Fruit fly (Drosophila melanogaster): ENCODE results near the gene IntS14.

The IntS14 gene

DNA sequence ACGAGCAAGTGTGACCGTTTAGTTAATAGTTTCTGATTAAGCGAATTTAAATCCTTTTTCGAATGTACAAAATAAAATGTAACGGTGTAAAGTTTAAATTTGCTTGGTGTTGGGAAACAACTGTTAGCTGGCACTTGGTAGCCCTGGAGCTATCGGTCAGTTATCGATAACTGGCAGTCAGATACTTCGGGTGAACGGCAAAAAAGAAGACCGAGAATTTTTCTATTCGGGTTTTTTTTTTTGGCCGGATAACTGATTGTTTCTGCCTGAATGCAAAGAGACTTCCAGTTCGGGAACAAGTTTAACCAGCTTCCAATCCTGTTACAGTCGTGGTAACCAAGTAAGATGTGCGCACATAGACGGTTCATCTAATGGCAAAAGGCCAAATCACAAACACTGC is 13.3 kb downstream of the IntS14 start, which contains the start of gene CG4896:
Gene CG4896 (plus strand): TSS at position 169 of the 400 bp plus-strand sequence.
- TF ChIP-seq Dll (optimal IDR thresholded peaks at IDR 0.05) (no peak), psq (optimal IDR thresholded peaks at IDR 0.05) (no peak), pan (optimal IDR thresholded peaks at IDR 0.05) (no peak), CG8478 (optimal IDR thresholded peaks at IDR 0.05) (no peak), usp (GFP tag; optimal IDR thresholded peaks at IDR 0.05) (no peak), EcR (GFP tag; optimal IDR thresholded peaks at IDR 0.05) (no peak)

DNA sequence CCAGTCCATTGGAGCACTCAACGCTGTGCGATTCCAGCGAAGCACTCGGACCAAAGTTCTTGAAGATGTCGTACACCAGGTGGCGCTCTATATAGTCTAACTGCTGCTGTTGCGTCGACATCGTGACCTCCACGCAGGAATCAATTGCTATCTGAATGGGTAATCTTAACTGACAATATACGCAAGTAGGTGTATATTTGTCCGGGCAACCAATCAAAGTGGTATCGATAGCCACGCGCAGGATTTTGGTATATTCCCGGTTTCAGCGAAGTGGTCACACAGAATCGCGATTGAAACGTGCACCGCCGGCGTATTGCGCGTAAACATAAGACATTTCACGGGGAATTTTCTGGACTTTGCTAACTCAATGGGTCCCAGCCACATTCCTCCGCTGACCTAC is 19.6 kb downstream of the IntS14 start, which contains the start of the genes CG5126 and Tgt:
Gene CG5126 (minus strand): TSS at position 222 of the 400 bp plus-strand sequence.
Gene Tgt (plus strand): TSS at position 267 of the 400 bp plus-strand sequence.
- TF ChIP-seq Dll (optimal IDR thresholded peaks at IDR 0.05) (no peak), usp (GFP tag; optimal IDR thresholded peaks at IDR 0.05) (no peak), CG8478 (optimal IDR thresholded peaks at IDR 0.05) (no peak), pan (optimal IDR thresholded peaks at IDR 0.05) (no peak), EcR (GFP tag; optimal IDR thresholded peaks at IDR 0.05) (no peak), psq (optimal IDR thresholded peaks at IDR 0.05) (no peak)

DNA sequence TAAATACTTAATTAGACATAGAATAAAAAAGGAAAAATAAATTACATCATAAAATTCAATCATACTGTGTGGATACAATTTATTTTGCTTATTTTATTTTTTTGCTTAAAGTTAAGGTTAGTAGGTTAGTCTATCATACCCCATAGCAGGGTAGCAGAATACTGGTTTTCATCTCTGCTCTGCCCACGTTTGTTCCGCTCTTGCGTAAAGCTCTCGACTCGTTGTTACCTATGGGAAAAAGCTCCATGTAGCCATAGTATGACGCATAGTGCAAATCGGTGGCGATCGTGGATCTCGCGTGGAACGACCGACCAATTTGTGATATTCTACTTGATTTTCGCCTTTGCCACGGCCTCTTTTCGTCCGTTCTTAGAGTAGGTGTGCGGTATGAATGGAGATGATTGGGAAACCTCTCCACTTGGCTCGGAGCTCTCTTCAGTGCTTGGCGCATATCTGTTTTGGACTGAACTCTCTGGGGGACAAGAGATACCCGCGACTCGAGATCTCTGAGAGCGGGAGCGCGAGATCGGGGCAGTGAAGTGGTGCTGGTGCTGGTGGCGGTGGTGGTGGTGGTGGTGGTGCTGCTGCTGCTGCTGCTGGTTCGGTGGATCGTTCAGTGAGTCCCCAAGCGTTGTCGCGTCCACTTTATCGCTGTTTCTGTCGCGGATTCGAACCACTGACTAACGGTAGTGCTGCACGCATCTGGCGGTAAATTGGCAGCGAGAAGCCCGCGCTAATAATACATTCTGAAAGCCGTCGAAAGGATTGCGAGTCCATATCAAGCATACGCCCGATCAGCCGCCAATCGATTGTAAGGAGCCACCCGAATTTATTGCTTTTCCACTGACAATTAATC is 21.6 kb downstream of the IntS14 start, which contains the start of gene CG5001:
Gene CG5001 (plus strand): TSS at position 116 of the 856 bp plus-strand sequence.
- no peak for TF ChIP-seq CG8478 (optimal IDR thresholded peaks at IDR 0.05)
- TF ChIP-seq Dll (optimal IDR thresholded peaks at IDR 0.05), result peak; percentile 95
- no peak for TF ChIP-seq psq (optimal IDR thresholded peaks at IDR 0.05)
- TF ChIP-seq pan (optimal IDR thresholded peaks at IDR 0.05), result peak; percentile 86

- TF ChIP-seq Dll (optimal IDR thresholded peaks at IDR 0.05) (no peak), psq (optimal IDR thresholded peaks at IDR 0.05) (no peak), EcR (GFP tag; optimal IDR thresholded peaks at IDR 0.05) (no peak), CG8478 (optimal IDR thresholded peaks at IDR 0.05) (no peak), usp (GFP tag; optimal IDR thresholded peaks at IDR 0.05) (no peak), pan (optimal IDR thresholded peaks at IDR 0.05) (no peak)
These were observed 34.9 kb downstream of the IntS14 start, which contains the start of the genes CG5139 and CG43348 for dm6 chr2L:1199166-1199565. Gene CG5139, minus strand, starts transcription at chr2L:1199266. Gene CG43348, plus strand, starts transcription at chr2L:1199412.

DNA sequence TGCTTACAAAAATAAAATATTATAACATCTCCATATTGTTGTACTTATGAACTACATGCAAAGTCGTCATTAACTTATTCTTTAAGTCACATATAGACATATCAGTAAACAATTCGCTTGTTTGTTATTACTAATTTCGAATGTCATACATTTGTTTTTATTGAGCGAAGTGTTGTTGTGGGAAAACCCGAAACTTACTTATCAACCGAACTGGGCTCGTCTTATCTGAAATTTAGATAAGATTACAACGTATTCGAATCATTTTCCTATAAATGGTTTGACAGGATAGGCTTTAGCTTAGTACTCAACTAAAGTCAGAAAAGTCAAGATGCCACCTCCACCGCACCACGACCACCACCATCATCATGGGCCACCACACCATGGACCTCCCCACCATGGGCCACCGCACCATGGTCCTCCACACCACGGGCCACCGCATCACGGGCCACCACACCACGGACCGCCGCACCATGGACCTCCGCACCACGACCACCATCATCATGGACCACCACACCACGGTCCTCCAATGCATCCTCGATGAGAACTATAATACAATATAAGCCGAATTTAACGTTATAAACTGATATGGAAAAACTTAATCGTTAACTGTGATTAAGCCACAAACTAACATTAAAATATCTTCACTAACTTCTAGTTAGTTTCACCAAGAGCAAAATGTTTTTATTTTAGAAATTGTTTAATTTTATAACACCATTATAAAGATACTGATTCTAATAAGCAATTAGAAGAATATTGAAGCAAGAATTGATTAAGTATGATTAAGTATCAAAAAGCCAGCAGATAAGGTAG is 35.9 kb downstream of the IntS14 start, which contains the start of the genes CG43349 and CG5011:
Gene CG43349 (plus strand): TSS at position 294 of the 810 bp plus-strand sequence.
Gene CG5011 (plus strand): TSS at position 760 of the 810 bp plus-strand sequence.
- TF ChIP-seq Dll (optimal IDR thresholded peaks at IDR 0.05), result no peak

dm6 chr2L:1201396-1201837 is 37.2 kb downstream of the IntS14 start:
- TF ChIP-seq CG8478 (optimal IDR thresholded peaks at IDR 0.05), result no peak
- no peak for TF ChIP-seq Dll (optimal IDR thresholded peaks at IDR 0.05)
- no peak for TF ChIP-seq EcR (GFP tag; optimal IDR thresholded peaks at IDR 0.05)
- no peak for TF ChIP-seq usp (GFP tag; optimal IDR thresholded peaks at IDR 0.05)
- TF ChIP-seq psq (optimal IDR thresholded peaks at IDR 0.05), result no peak
- TF ChIP-seq pan (optimal IDR thresholded peaks at IDR 0.05), result no peak

DNA sequence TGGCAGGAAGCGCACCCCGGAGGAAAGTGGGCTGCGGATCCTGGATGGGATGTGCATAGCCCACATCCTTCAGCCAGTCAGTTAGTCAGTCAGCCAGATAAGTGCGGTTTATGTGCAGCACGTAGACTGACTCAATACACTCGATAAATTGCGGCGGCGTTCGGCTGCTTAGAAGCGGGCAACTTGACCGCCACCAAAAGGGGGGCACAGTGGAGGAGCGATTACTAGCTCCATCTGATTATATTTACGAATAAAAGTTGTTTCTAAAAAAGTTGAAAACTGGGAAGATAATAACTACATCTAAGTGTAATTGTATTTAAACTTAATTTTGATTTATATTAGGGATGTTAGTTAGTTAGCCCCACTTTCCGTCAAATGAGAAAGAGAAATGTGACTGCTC is 38.2 kb downstream of the IntS14 start:
- TF ChIP-seq usp (GFP tag; optimal IDR thresholded peaks at IDR 0.05), result no peak
- no peak for TF ChIP-seq CG8478 (optimal IDR thresholded peaks at IDR 0.05)

- TF ChIP-seq psq (optimal IDR thresholded peaks at IDR 0.05) (no peak), Dll (optimal IDR thresholded peaks at IDR 0.05) (no peak), EcR (GFP tag; optimal IDR thresholded peaks at IDR 0.05) (no peak), usp (GFP tag; optimal IDR thresholded peaks at IDR 0.05) (no peak), pan (optimal IDR thresholded peaks at IDR 0.05) (no peak), CG8478 (optimal IDR thresholded peaks at IDR 0.05) (no peak)
These were observed 39.7 kb downstream of the IntS14 start, which contains the start of gene CG14342 for dm6 chr2L:1203915-1204314. Gene CG14342, plus strand, starts transcription at chr2L:1204215.

- TF ChIP-seq usp (GFP tag; optimal IDR thresholded peaks at IDR 0.05) (no peak), CG8478 (optimal IDR thresholded peaks at IDR 0.05) (no peak), pan (optimal IDR thresholded peaks at IDR 0.05) (no peak), psq (optimal IDR thresholded peaks at IDR 0.05) (no peak), EcR (GFP tag; optimal IDR thresholded peaks at IDR 0.05) (no peak), Dll (optimal IDR thresholded peaks at IDR 0.05) (no peak)
These were observed 43.2 kb downstream of the IntS14 start for dm6 chr2L:1207432-1207831.

DNA sequence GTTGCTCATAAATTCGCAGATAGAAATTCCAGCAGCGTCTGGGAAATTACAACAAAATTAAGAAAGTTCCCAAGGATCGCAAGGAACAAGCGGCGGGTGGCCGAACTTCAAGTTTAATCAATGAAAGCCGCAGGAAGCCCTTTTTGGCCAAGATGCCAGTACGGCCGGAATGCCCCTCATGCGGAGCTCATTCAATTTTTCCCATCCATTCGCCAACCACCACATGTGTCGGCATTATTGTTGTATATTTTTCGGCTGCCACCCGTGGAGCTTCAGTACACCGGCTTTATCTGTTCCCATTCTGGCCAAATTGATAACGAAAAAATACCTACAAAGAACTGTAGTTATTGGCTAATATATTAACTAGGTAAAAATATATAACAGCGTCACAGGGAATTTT is 47.3 kb downstream of the IntS14 start:
- TF ChIP-seq psq (optimal IDR thresholded peaks at IDR 0.05) (no peak), CG8478 (optimal IDR thresholded peaks at IDR 0.05) (no peak), Dll (optimal IDR thresholded peaks at IDR 0.05) (no peak), usp (GFP tag; optimal IDR thresholded peaks at IDR 0.05) (no peak), EcR (GFP tag; optimal IDR thresholded peaks at IDR 0.05) (no peak), pan (optimal IDR thresholded peaks at IDR 0.05) (no peak)

DNA sequence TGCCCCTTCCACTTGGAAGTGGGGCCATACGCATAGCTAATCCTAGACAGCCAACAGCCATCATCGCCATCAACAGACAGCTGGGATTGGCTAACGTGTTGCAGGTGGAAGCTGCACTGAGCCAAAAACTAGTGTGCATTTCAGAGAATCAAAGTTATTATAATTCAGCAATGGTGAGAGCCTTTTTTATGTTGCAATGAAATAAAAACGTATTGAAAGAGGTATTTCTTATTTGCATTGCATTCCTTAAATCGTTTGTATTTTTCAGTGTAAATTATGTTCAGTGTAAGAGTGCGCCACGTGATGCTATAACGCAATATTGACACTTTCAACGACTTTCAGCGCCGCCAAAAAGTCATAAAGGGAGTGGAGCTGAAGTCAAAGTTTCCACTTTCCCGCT is 49.3 kb downstream of the IntS14 start:
- no peak for TF ChIP-seq EcR (GFP tag; optimal IDR thresholded peaks at IDR 0.05)
- no peak for TF ChIP-seq Dll (optimal IDR thresholded peaks at IDR 0.05)
- TF ChIP-seq pan (optimal IDR thresholded peaks at IDR 0.05), result no peak
- no peak for TF ChIP-seq usp (GFP tag; optimal IDR thresholded peaks at IDR 0.05)
- TF ChIP-seq psq (optimal IDR thresholded peaks at IDR 0.05), result no peak
- TF ChIP-seq CG8478 (optimal IDR thresholded peaks at IDR 0.05), result no peak

dm6 chr2L:1214465-1214864 is 50.2 kb downstream of the IntS14 start:
- TF ChIP-seq CG8478 (optimal IDR thresholded peaks at IDR 0.05) (no peak), pan (optimal IDR thresholded peaks at IDR 0.05) (no peak), Dll (optimal IDR thresholded peaks at IDR 0.05) (no peak), psq (optimal IDR thresholded peaks at IDR 0.05) (no peak), EcR (GFP tag; optimal IDR thresholded peaks at IDR 0.05) (no peak), usp (GFP tag; optimal IDR thresholded peaks at IDR 0.05) (no peak)

Measured in whole organism.